Worm (Caenorhabditis elegans) whole organism, late embryonic: ENCODE results near the gene R160.6.

Source experiments
- ama-1 ChIP-seq: fragments of 150-350 bp; optimal IDR thresholded peaks from 2 replicates; lab custom pipeline; 2014
- ceh-31 ChIP-seq: sonication (generic microtip); optimal IDR thresholded peaks from 2 replicates; lab custom pipeline; 2016; ENCODE audit warnings: missing genetic modification characterization, missing compliant biosample characterization
- ceh-6 ChIP-seq: fragments of 200-800 bp; sonication (Bioruptor generic); optimal IDR thresholded peaks from 2 replicates; lab custom pipeline; 2018; ENCODE audit warnings: mild to moderate bottlenecking, missing genetic modification characterization, missing compliant biosample characterization
- ceh-9 ChIP-seq: sonication (generic microtip); optimal IDR thresholded peaks from 2 replicates; lab custom pipeline; 2016; ENCODE audit warnings: mild to moderate bottlenecking, missing genetic modification characterization, inconsistent platforms, missing compliant biosample characterization
- dmd-4 ChIP-seq: sonication (generic microtip); optimal IDR thresholded peaks from 2 replicates; lab custom pipeline; 2016; ENCODE audit warnings: borderline replicate concordance, missing genetic modification characterization, missing compliant biosample characterization
- unc-86 ChIP-seq: sonication (generic microtip); optimal IDR thresholded peaks from 2 replicates; lab custom pipeline; 2016; ENCODE audit warnings: missing genetic modification characterization, missing compliant biosample characterization

- TF ChIP-seq ceh-6 (GFP tag; lab: Kevin White, UChicago) (no peak), dmd-4 (tag; lab: Kevin White, UChicago) (no peak), ama-1 (lab: Kevin White, UChicago) (no peak), unc-86 (tag; lab: Kevin White, UChicago) (peak; percentile 8), ceh-9 (tag; lab: Kevin White, UChicago) (no peak), ceh-31 (tag; lab: Kevin White, UChicago) (peak; percentile 74)
Observed at ce11 chrX:4395073-4395850, 22.2 kb upstream of the R160.6 start.
